Fruit fly (Drosophila melanogaster) whole organism, embryonic: ENCODE results near the gene Jhbp16.

Experiments used
- CG1024 ChIP-seq: fragments of 200-800 bp; sonication (Bioruptor generic); IDR thresholded peaks from 2 replicates; pipeline ENCODE4 v1.3.6; 2022; ENCODE audit warnings: missing biosample characterization, missing genetic modification characterization
- CG10366 ChIP-seq: fragments of 200-800 bp; sonication (Bioruptor generic); IDR thresholded peaks from 2 replicates; pipeline ENCODE4 v1.3.6; 2022; ENCODE audit warnings: missing biosample characterization, missing genetic modification characterization
- CG10654 ChIP-seq: fragments of 200-800 bp; sonication (Bioruptor generic); optimal IDR thresholded peaks from 2 replicates; lab custom pipeline; 2016; ENCODE audit warnings: missing biosample characterization, missing genetic modification characterization
- CG10979 ChIP-seq: fragments of 200-800 bp; sonication (Bioruptor generic); optimal IDR thresholded peaks from 2 replicates; lab custom pipeline; 2018; ENCODE audit warnings: missing biosample characterization, mild to moderate bottlenecking, missing genetic modification characterization, moderate library complexity
- CG11504 ChIP-seq: fragments of 200-800 bp; sonication (Bioruptor generic); optimal IDR thresholded peaks from 3 replicates; lab custom pipeline; 2019; ENCODE audit warnings: missing biosample characterization, mild to moderate bottlenecking, missing genetic modification characterization, moderate library complexity
- CG14710 ChIP-seq: fragments of 200-800 bp; sonication (Bioruptor generic); optimal IDR thresholded peaks from 3 replicates; lab custom pipeline; 2019; ENCODE audit warnings: missing biosample characterization, mild to moderate bottlenecking, missing genetic modification characterization, moderate library complexity
- CG15269 ChIP-seq: fragments of 200-800 bp; sonication (Bioruptor generic); optimal IDR thresholded peaks from 2 replicates; lab custom pipeline; 2018; ENCODE audit warnings: missing biosample characterization, mild to moderate bottlenecking, missing genetic modification characterization, moderate library complexity
- CG1529 ChIP-seq: fragments of 200-800 bp; sonication (Bioruptor generic); optimal IDR thresholded peaks from 3 replicates; lab custom pipeline; 2018; ENCODE audit warnings: missing biosample characterization, missing genetic modification characterization
- CG15479 ChIP-seq: fragments of 200-800 bp; sonication (Bioruptor generic); optimal IDR thresholded peaks from 3 replicates; lab custom pipeline; 2019; ENCODE audit warnings: missing biosample characterization, mild to moderate bottlenecking, missing genetic modification characterization, moderate library complexity
- CG17829 ChIP-seq: fragments of 200-800 bp; optimal IDR thresholded peaks from 2 replicates; lab custom pipeline; 2019; ENCODE audit warnings: missing biosample characterization, mild to moderate bottlenecking, missing genetic modification characterization, moderate library complexity
- CG1832 ChIP-seq: fragments of 200-800 bp; sonication (Bioruptor generic); optimal IDR thresholded peaks from 2 replicates; lab custom pipeline; 2017; ENCODE audit warnings: missing biosample characterization, mild to moderate bottlenecking, missing genetic modification characterization, inconsistent platforms
- CG31441 ChIP-seq: fragments of 200-800 bp; sonication (Bioruptor generic); IDR thresholded peaks from 2 replicates; pipeline ENCODE4 v1.3.6; 2022; ENCODE audit warnings: missing biosample characterization, missing genetic modification characterization
- CG33557 ChIP-seq: fragments of 200-800 bp; sonication (Bioruptor generic); optimal IDR thresholded peaks from 2 replicates; lab custom pipeline; 2019; ENCODE audit warnings: missing biosample characterization, mild to moderate bottlenecking, missing genetic modification characterization, moderate library complexity
- CG3847 ChIP-seq: fragments of 200-800 bp; sonication (Bioruptor generic); IDR thresholded peaks from 2 replicates; pipeline ENCODE4 v1.3.6; 2022; ENCODE audit warnings: missing biosample characterization, missing genetic modification characterization
- CG3995 ChIP-seq: fragments of 200-800 bp; sonication (Bioruptor generic); optimal IDR thresholded peaks from 3 replicates; lab custom pipeline; 2016; ENCODE audit warnings: missing biosample characterization, missing genetic modification characterization
- CG4282 ChIP-seq: fragments of 200-800 bp; sonication (Bioruptor generic); optimal IDR thresholded peaks from 2 replicates; lab custom pipeline; 2016; ENCODE audit warnings: missing biosample characterization, missing genetic modification characterization
- CG4854 ChIP-seq: fragments of 200-800 bp; sonication (Bioruptor generic); optimal IDR thresholded peaks from 2 replicates; lab custom pipeline; 2016; ENCODE audit warnings: missing biosample characterization, missing genetic modification characterization, inconsistent platforms
- CG5953 ChIP-seq: fragments of 200-800 bp; sonication (Bioruptor generic); IDR thresholded peaks from 2 replicates; pipeline ENCODE4 v1.3.6; 2022; ENCODE audit warnings: missing biosample characterization, missing genetic modification characterization
- CG6272 ChIP-seq: fragments of 200-800 bp; sonication (Bioruptor generic); IDR thresholded peaks from 2 replicates; pipeline ENCODE4 v1.3.6; 2022; ENCODE audit warnings: missing biosample characterization, missing genetic modification characterization
- CG7987 ChIP-seq: fragments of 200-800 bp; sonication (Bioruptor generic); optimal IDR thresholded peaks from 2 replicates; lab custom pipeline; 2018; ENCODE audit warnings: missing biosample characterization, mild to moderate bottlenecking, missing genetic modification characterization, moderate library complexity
- CG8089 ChIP-seq: fragments of 200-800 bp; sonication (Bioruptor generic); optimal IDR thresholded peaks from 3 replicates; lab custom pipeline; 2016; ENCODE audit warnings: missing biosample characterization, missing genetic modification characterization
- CG9609 ChIP-seq: fragments of 200-800 bp; sonication (Bioruptor generic); optimal IDR thresholded peaks from 3 replicates; lab custom pipeline; 2016; ENCODE audit warnings: missing biosample characterization, missing genetic modification characterization
- CrebB ChIP-seq: fragments of 200-800 bp; sonication (Bioruptor generic); optimal IDR thresholded peaks from 3 replicates; lab custom pipeline; 2018; ENCODE audit warnings: missing biosample characterization, mild to moderate bottlenecking, missing genetic modification characterization
- D19A ChIP-seq: fragments of 200-800 bp; optimal IDR thresholded peaks from 3 replicates; lab custom pipeline; 2019; ENCODE audit warnings: missing biosample characterization, mild to moderate bottlenecking, missing genetic modification characterization, moderate library complexity
- Dbx ChIP-seq: fragments of 200-800 bp; sonication (Bioruptor generic); IDR thresholded peaks from 3 replicates; pipeline ENCODE4 v1.3.6; 2022; ENCODE audit warnings: missing biosample characterization, missing genetic modification characterization
- Dip3 ChIP-seq: fragments of 200-800 bp; sonication (Bioruptor generic); optimal IDR thresholded peaks from 3 replicates; lab custom pipeline; 2016; ENCODE audit warnings: missing biosample characterization, missing genetic modification characterization
- HmgD ChIP-seq: fragments of 200-800 bp; sonication (Bioruptor generic); optimal IDR thresholded peaks from 3 replicates; lab custom pipeline; 2016; ENCODE audit warnings: missing biosample characterization, missing genetic modification characterization
- HmgZ ChIP-seq: fragments of 200-800 bp; sonication (Bioruptor generic); optimal IDR thresholded peaks from 2 replicates; lab custom pipeline; 2018; ENCODE audit warnings: missing biosample characterization, mild to moderate bottlenecking, missing genetic modification characterization
- Lpt ChIP-seq: fragments of >200 bp; optimal IDR thresholded peaks from 2 replicates; lab custom pipeline; 2018; ENCODE audit warnings: missing biosample characterization, missing genetic modification characterization
- Max ChIP-seq: fragments of 200-800 bp; sonication (Bioruptor generic); optimal IDR thresholded peaks from 2 replicates; lab custom pipeline; 2016; ENCODE audit warnings: missing biosample characterization, mild to moderate bottlenecking, missing genetic modification characterization
- Med ChIP-seq: fragments of 200-800 bp; sonication (Bioruptor generic); peaks from one replicate; lab custom pipeline; 2016; ENCODE audit warnings: missing biosample characterization, missing genetic modification characterization, mild to moderate bottlenecking, inconsistent platforms, moderate library complexity
- Stat92E ChIP-seq, 3 experiments: fragments of >200 bp in 2 of 3; fragments of 200-800 bp in 1 of 3; sonication (Bioruptor generic) in 1 of 3; optimal IDR thresholded peaks; 2 replicates each; lab custom pipeline; 2017 to 2019; ENCODE audit warnings: missing biosample characterization in 3 of 3, missing genetic modification characterization in 3 of 3, mild to moderate bottlenecking in 1 of 3, moderate library complexity in 1 of 3
- Trl ChIP-seq, 3 experiments: fragments of >200 bp in 2 of 3; fragments of 200-800 bp in 1 of 3; sonication (Bioruptor generic) in 1 of 3; optimal IDR thresholded peaks; 2 replicates in 1 of 3; 3 replicates in 2 of 3; lab custom pipeline; 2016 to 2017; ENCODE audit warnings: missing biosample characterization in 1 of 3, missing genetic modification characterization in 1 of 3
- Vsx1 ChIP-seq: fragments of 200-800 bp; sonication (Bioruptor generic); optimal IDR thresholded peaks from 2 replicates; lab custom pipeline; 2017; ENCODE audit warnings: missing biosample characterization, mild to moderate bottlenecking, missing genetic modification characterization, missing genetic modification reagents
- caup ChIP-seq: fragments of 200-800 bp; sonication (Bioruptor generic); optimal IDR thresholded peaks from 3 replicates; lab custom pipeline; 2017; ENCODE audit warnings: missing biosample characterization, mild to moderate bottlenecking, missing genetic modification characterization, moderate library complexity; ENCODE audit not compliant: severe bottlenecking
- chinmo ChIP-seq: fragments of 200-800 bp; sonication (Bioruptor generic); IDR thresholded peaks from 4 replicates; pipeline ENCODE4 v1.3.6; 2022; ENCODE audit warnings: missing biosample characterization, missing genetic modification characterization; ENCODE audit not compliant: partially characterized antibody
- crc ChIP-seq: fragments of 200-800 bp; sonication (Bioruptor generic); optimal IDR thresholded peaks from 2 replicates; lab custom pipeline; 2016; ENCODE audit warnings: missing biosample characterization, missing genetic modification characterization
- cwo ChIP-seq: fragments of 200-800 bp; sonication (Bioruptor generic); optimal IDR thresholded peaks from 3 replicates; lab custom pipeline; 2017; ENCODE audit warnings: missing biosample characterization, missing genetic modification characterization, mild to moderate bottlenecking, moderate library complexity, missing genetic modification reagents
- ewg ChIP-seq: fragments of 200-800 bp; sonication (Bioruptor generic); optimal IDR thresholded peaks from 3 replicates; lab custom pipeline; 2017; ENCODE audit warnings: mild to moderate bottlenecking, missing biosample characterization, missing genetic modification reagents, missing genetic modification characterization
- gsb ChIP-seq: fragments of 200-800 bp; sonication (Bioruptor generic); IDR thresholded peaks from 2 replicates; pipeline ENCODE4 v1.3.6; 2022; ENCODE audit warnings: missing biosample characterization, missing genetic modification characterization
- jing ChIP-seq: fragments of 200-800 bp; sonication (Bioruptor generic); optimal IDR thresholded peaks from 2 replicates; lab custom pipeline; 2018; ENCODE audit warnings: missing biosample characterization, mild to moderate bottlenecking, missing genetic modification characterization
- peb ChIP-seq: fragments of 200-800 bp; sonication (Bioruptor generic); IDR thresholded peaks from 2 replicates; pipeline ENCODE4 v1.3.6; 2022; ENCODE audit warnings: missing biosample characterization, missing genetic modification characterization
- rib ChIP-seq: fragments of 200-800 bp; sonication (Bioruptor generic); IDR thresholded peaks from 2 replicates; pipeline ENCODE4 v1.3.6; 2022; ENCODE audit warnings: missing biosample characterization, missing genetic modification characterization
- sqz ChIP-seq: fragments of 200-800 bp; sonication (Bioruptor generic); optimal IDR thresholded peaks from 3 replicates; lab custom pipeline; 2018; ENCODE audit warnings: missing biosample characterization, mild to moderate bottlenecking, missing genetic modification characterization
- sug ChIP-seq: fragments of 200-800 bp; optimal IDR thresholded peaks from 2 replicates; lab custom pipeline; 2019; ENCODE audit warnings: missing biosample characterization, mild to moderate bottlenecking, missing genetic modification characterization, moderate library complexity
- tgo ChIP-seq: fragments of 200-800 bp; sonication (Bioruptor generic); IDR thresholded peaks from 3 replicates; pipeline ENCODE4 v1.3.6; 2022; ENCODE audit warnings: missing biosample characterization, missing genetic modification characterization
- toy ChIP-seq: fragments of 200-800 bp; sonication (Bioruptor generic); IDR thresholded peaks from 2 replicates; pipeline ENCODE4 v1.3.6; 2022; ENCODE audit warnings: missing biosample characterization, missing genetic modification characterization
- unc-4 ChIP-seq: fragments of 200-800 bp; sonication (Bioruptor generic); IDR thresholded peaks from 2 replicates; pipeline ENCODE4 v1.3.6; 2022; ENCODE audit warnings: missing biosample characterization, missing genetic modification characterization; ENCODE audit not compliant: partially characterized antibody
- zen ChIP-seq: fragments of 200-800 bp; sonication (Bioruptor generic); optimal IDR thresholded peaks from 3 replicates; lab custom pipeline; 2018; ENCODE audit warnings: missing biosample characterization, mild to moderate bottlenecking, missing genetic modification characterization, moderate library complexity

The Jhbp16 gene

dm6 chr3R:21616061-21616851 lies 47.9 kb upstream of the Jhbp16 start (continued):
- no peak for TF ChIP-seq crc (GFP tag; lab: Kevin White, UChicago)
- TF ChIP-seq ewg (GFP tag; lab: Kevin White, UChicago), result peak; percentile 9
- TF ChIP-seq HmgZ, result peak; percentile 38
- TF ChIP-seq Dip3 (GFP tag; lab: Kevin White, UChicago), result no peak
- no peak for TF ChIP-seq jing
- no peak for TF ChIP-seq tgo (GFP tag; lab: Robert Waterston, UW)
- peak; percentile 69 for TF ChIP-seq Med
- no peak for TF ChIP-seq CG33557
- no peak for TF ChIP-seq CG3847 (GFP tag; lab: Robert Waterston, UW)
- peak; percentile 50 for TF ChIP-seq CG7987 (GFP tag; lab: Kevin White, UChicago)
- peak; percentile 98 for TF ChIP-seq sqz (GFP tag; lab: Kevin White, UChicago)
- no peak for TF ChIP-seq CG15269 (tag; lab: Kevin White, UChicago)
- peak; percentile 88 for TF ChIP-seq CG15479 (GFP tag; lab: Kevin White, UChicago)
- TF ChIP-seq CG5953 (GFP tag; lab: Robert Waterston, UW), result no peak
- no peak for TF ChIP-seq Dbx (GFP tag; lab: Robert Waterston, UW)
- no peak for TF ChIP-seq Stat92E (GFP tag; optimal IDR thresholded peaks at IDR 0.05; lab: Kevin White, UChicago)
- TF ChIP-seq Max (GFP tag; lab: Kevin White, UChicago), result no peak
- no peak for TF ChIP-seq rib
- TF ChIP-seq CG4854 (GFP tag; lab: Kevin White, UChicago), result no peak
- TF ChIP-seq Vsx1 (GFP tag; lab: Kevin White, UChicago), result peak; percentile 23
- TF ChIP-seq peb (GFP tag; lab: Robert Waterston, UW), result no peak
- TF ChIP-seq CG3995 (GFP tag; lab: Kevin White, UChicago), result no peak
- TF ChIP-seq HmgD (GFP tag; lab: Kevin White, UChicago), result no peak
- TF ChIP-seq CrebB (tag; lab: Kevin White, UChicago), result no peak
- TF ChIP-seq sug (tag; lab: Kevin White, UChicago), result peak; percentile 53
- TF ChIP-seq zen (tag; lab: Kevin White, UChicago), result peak; percentile 54
- no peak for TF ChIP-seq CG9609 (GFP tag; lab: Kevin White, UChicago)
- TF ChIP-seq Lpt (GFP tag; lab: Kevin White, UChicago), result no peak
- no peak for TF ChIP-seq D19A (tag; lab: Kevin White, UChicago)
- no peak for TF ChIP-seq toy (GFP tag; lab: Robert Waterston, UW)
- no peak for TF ChIP-seq chinmo (GFP tag; lab: Robert Waterston, UW)
- no peak for TF ChIP-seq CG8089 (GFP tag; lab: Kevin White, UChicago)
- no peak for TF ChIP-seq gsb (GFP tag; lab: Robert Waterston, UW)
- no peak for TF ChIP-seq CG10979 (tag; lab: Kevin White, UChicago)
- TF ChIP-seq CG4282 (GFP tag; lab: Kevin White, UChicago), result no peak
- no peak for TF ChIP-seq CG14710 (tag; lab: Kevin White, UChicago)
- TF ChIP-seq CG6272 (GFP tag; lab: Robert Waterston, UW), result no peak
- peak; percentile 38 for TF ChIP-seq cwo
- TF ChIP-seq CG31441, result no peak
- peak; percentile 40 to 56 for TF ChIP-seq Trl (optimal IDR thresholded peaks at IDR 0.05; lab: Kevin White, UChicago)
- TF ChIP-seq Trl (GFP tag; optimal IDR thresholded peaks at IDR 0.05; lab: Kevin White, UChicago), result no peak
- TF ChIP-seq unc-4, result no peak
- TF ChIP-seq CG10366 (GFP tag; lab: Robert Waterston, UW), result no peak
- no peak for TF ChIP-seq CG1024 (GFP tag; lab: Robert Waterston, UW)
- peak; percentile 81 for TF ChIP-seq CG1832 (GFP tag; lab: Kevin White, UChicago)
- TF ChIP-seq CG1529 (GFP tag; lab: Kevin White, UChicago), result no peak
- TF ChIP-seq CG17829 (tag; lab: Kevin White, UChicago), result peak; percentile 11
- TF ChIP-seq caup, result peak; percentile 34
- TF ChIP-seq CG10654 (GFP tag; lab: Kevin White, UChicago), result no peak
- peak; percentile 43 for TF ChIP-seq CG11504
